Fruit fly (Drosophila melanogaster) whole organism, embryonic: ENCODE results near the gene AP-1mu.

Experiments used
- CG10209 ChIP-seq: fragments of 200-800 bp; sonication (Bioruptor generic); optimal IDR thresholded peaks from 3 replicates; lab custom pipeline; 2017; ENCODE audit warnings: missing biosample characterization, mild to moderate bottlenecking, missing genetic modification characterization, missing genetic modification reagents
- CG13775 ChIP-seq: fragments of 200-800 bp; sonication (Bioruptor generic); optimal IDR thresholded peaks from 3 replicates; lab custom pipeline; 2017; ENCODE audit warnings: missing biosample characterization, mild to moderate bottlenecking, missing genetic modification characterization
- CG13894 ChIP-seq: fragments of 200-800 bp; sonication (Bioruptor generic); optimal IDR thresholded peaks from 3 replicates; lab custom pipeline; 2018; ENCODE audit warnings: missing biosample characterization, mild to moderate bottlenecking, missing genetic modification characterization, moderate library complexity
- CG14667 ChIP-seq: fragments of 200-800 bp; sonication (Bioruptor generic); IDR thresholded peaks from 2 replicates; pipeline ENCODE4 v1.3.6; 2022; ENCODE audit warnings: missing biosample characterization, missing genetic modification characterization
- CG14860 ChIP-seq: fragments of 200-800 bp; sonication (Bioruptor generic); IDR thresholded peaks from 3 replicates; pipeline ENCODE4 v1.3.6; 2022; ENCODE audit warnings: missing biosample characterization, missing genetic modification characterization; ENCODE audit not compliant: partially characterized antibody
- CG15514 ChIP-seq: fragments of 200-800 bp; sonication (Bioruptor generic); optimal IDR thresholded peaks from 3 replicates; lab custom pipeline; 2017; ENCODE audit warnings: missing biosample characterization, missing genetic modification characterization, mild to moderate bottlenecking, moderate library complexity, missing genetic modification reagents
- CG15601 ChIP-seq: fragments of 200-800 bp; sonication (Bioruptor generic); optimal IDR thresholded peaks from 3 replicates; lab custom pipeline; 2019; ENCODE audit warnings: missing biosample characterization, mild to moderate bottlenecking, missing genetic modification characterization, moderate library complexity
- CG16863 ChIP-seq: fragments of 200-800 bp; sonication (Bioruptor generic); optimal IDR thresholded peaks from 3 replicates; lab custom pipeline; 2016; ENCODE audit warnings: missing biosample characterization, missing genetic modification characterization
- CG18011 ChIP-seq: fragments of 200-800 bp; sonication (Bioruptor generic); optimal IDR thresholded peaks from 2 replicates; lab custom pipeline; 2017; ENCODE audit warnings: missing biosample characterization, missing genetic modification characterization, mild to moderate bottlenecking, moderate library complexity, missing genotype
- CG1832 ChIP-seq: fragments of 200-800 bp; sonication (Bioruptor generic); optimal IDR thresholded peaks from 2 replicates; lab custom pipeline; 2017; ENCODE audit warnings: missing biosample characterization, mild to moderate bottlenecking, missing genetic modification characterization, inconsistent platforms
- CG2116 ChIP-seq: fragments of 200-800 bp; sonication (Bioruptor generic); optimal IDR thresholded peaks from 3 replicates; lab custom pipeline; 2018; ENCODE audit warnings: missing biosample characterization, mild to moderate bottlenecking, missing genetic modification characterization
- CG31441 ChIP-seq: fragments of 200-800 bp; sonication (Bioruptor generic); IDR thresholded peaks from 2 replicates; pipeline ENCODE4 v1.3.6; 2022; ENCODE audit warnings: missing biosample characterization, missing genetic modification characterization
- CG34224 ChIP-seq: fragments of 200-800 bp; sonication (Bioruptor generic); IDR thresholded peaks from 3 replicates; pipeline ENCODE4 v1.3.6; 2022; ENCODE audit warnings: missing biosample characterization, missing genetic modification characterization; ENCODE audit not compliant: partially characterized antibody
- CG42726 ChIP-seq: fragments of 200-800 bp; sonication (Bioruptor generic); IDR thresholded peaks from 2 replicates; pipeline ENCODE4 v1.3.6; 2022; ENCODE audit warnings: missing biosample characterization, missing genetic modification characterization; ENCODE audit not compliant: partially characterized antibody
- CG4328 ChIP-seq: fragments of 200-800 bp; sonication (Bioruptor generic); optimal IDR thresholded peaks from 3 replicates; lab custom pipeline; 2017; ENCODE audit warnings: missing biosample characterization, missing genetic modification reagents, missing genetic modification characterization
- CG5245 ChIP-seq: fragments of 200-800 bp; sonication (Bioruptor generic); optimal IDR thresholded peaks from 3 replicates; lab custom pipeline; 2016; ENCODE audit warnings: missing biosample characterization, missing genetic modification characterization
- CG6791 ChIP-seq: fragments of 200-800 bp; sonication (Bioruptor generic); IDR thresholded peaks from 3 replicates; pipeline ENCODE4 v1.3.6; 2022; ENCODE audit warnings: missing biosample characterization, missing genetic modification characterization; ENCODE audit not compliant: partially characterized antibody
- CG6813 ChIP-seq: fragments of 200-800 bp; sonication (Bioruptor generic); optimal IDR thresholded peaks from 2 replicates; lab custom pipeline; 2017; ENCODE audit warnings: missing biosample characterization, missing genetic modification characterization, mild to moderate bottlenecking, moderate library complexity, missing genetic modification reagents
- CG6854 ChIP-seq: fragments of 200-800 bp; sonication (Bioruptor generic); optimal IDR thresholded peaks from 3 replicates; lab custom pipeline; 2017; ENCODE audit warnings: missing biosample characterization, mild to moderate bottlenecking, missing genetic modification characterization
- CG8089 ChIP-seq: fragments of 200-800 bp; sonication (Bioruptor generic); optimal IDR thresholded peaks from 3 replicates; lab custom pipeline; 2016; ENCODE audit warnings: missing biosample characterization, missing genetic modification characterization
- CG8924 ChIP-seq: fragments of 200-800 bp; optimal IDR thresholded peaks from 3 replicates; lab custom pipeline; 2019; ENCODE audit warnings: missing biosample characterization, mild to moderate bottlenecking, missing genetic modification characterization, moderate library complexity
- D19B ChIP-seq: fragments of 200-800 bp; sonication (Bioruptor generic); optimal IDR thresholded peaks from 2 replicates; lab custom pipeline; 2017; ENCODE audit warnings: missing biosample characterization, mild to moderate bottlenecking, missing genetic modification characterization
- H15 ChIP-seq: fragments of 200-800 bp; sonication (Bioruptor generic); IDR thresholded peaks from 3 replicates; pipeline ENCODE4 v1.3.6; 2022; ENCODE audit warnings: missing biosample characterization, missing genetic modification characterization
- HHEX ChIP-seq: fragments of 200-800 bp; sonication (Bioruptor generic); optimal IDR thresholded peaks from 3 replicates; lab custom pipeline; 2017; ENCODE audit warnings: missing biosample characterization, mild to moderate bottlenecking, missing genetic modification characterization, missing genetic modification reagents
- HLH4C ChIP-seq: fragments of 200-800 bp; sonication (Bioruptor generic); IDR thresholded peaks from 3 replicates; pipeline ENCODE4 v1.3.6; 2022; ENCODE audit warnings: missing biosample characterization, missing genetic modification characterization; ENCODE audit not compliant: partially characterized antibody
- HLHmδ ChIP-seq: fragments of 200-800 bp; sonication (Bioruptor generic); optimal IDR thresholded peaks from 2 replicates; lab custom pipeline; 2018; ENCODE audit warnings: missing biosample characterization, mild to moderate bottlenecking, missing genetic modification characterization, moderate library complexity
- Hmx ChIP-seq: fragments of 200-800 bp; sonication (Bioruptor generic); optimal IDR thresholded peaks from 2 replicates; lab custom pipeline; 2016; ENCODE audit warnings: missing biosample characterization, missing genetic modification characterization
- Rfx ChIP-seq: fragments of 200-800 bp; sonication (Bioruptor generic); IDR thresholded peaks from 2 replicates; pipeline ENCODE4 v1.3.6; 2022; ENCODE audit warnings: missing biosample characterization, missing genetic modification characterization
- al ChIP-seq: fragments of 200-800 bp; sonication (Bioruptor generic); IDR thresholded peaks from 2 replicates; pipeline ENCODE4 v1.3.6; 2022; ENCODE audit warnings: missing biosample characterization, missing genetic modification characterization
- chm ChIP-seq: fragments of 200-800 bp; sonication (Bioruptor generic); IDR thresholded peaks from 2 replicates; pipeline ENCODE4 v1.3.6; 2022; ENCODE audit warnings: missing biosample characterization, missing genetic modification characterization
- eyg ChIP-seq: fragments of 200-800 bp; sonication (Bioruptor generic); optimal IDR thresholded peaks from 3 replicates; lab custom pipeline; 2016; ENCODE audit warnings: missing biosample characterization, missing genetic modification characterization
- fd96Cb ChIP-seq: fragments of 200-800 bp; sonication (Bioruptor generic); optimal IDR thresholded peaks from 2 replicates; lab custom pipeline; 2018; ENCODE audit warnings: missing biosample characterization, mild to moderate bottlenecking, missing genetic modification characterization, moderate library complexity
- gcm ChIP-seq: fragments of 200-800 bp; sonication (Bioruptor generic); optimal IDR thresholded peaks from 2 replicates; lab custom pipeline; 2019; ENCODE audit warnings: missing biosample characterization, mild to moderate bottlenecking, missing genetic modification characterization, moderate library complexity
- hbn ChIP-seq: fragments of 200-800 bp; sonication (Bioruptor generic); IDR thresholded peaks from 2 replicates; pipeline ENCODE4 v1.3.6; 2022; ENCODE audit warnings: missing biosample characterization, missing genetic modification characterization; ENCODE audit not compliant: partially characterized antibody
- lola ChIP-seq, 3 experiments: fragments of >200 bp in 2 of 3; fragments of 200-800 bp in 1 of 3; sonication (Bioruptor generic) in 1 of 3; optimal IDR thresholded peaks; 2 replicates each; lab custom pipeline; 2017 to 2019; ENCODE audit warnings: missing biosample characterization in 3 of 3, missing genetic modification characterization in 3 of 3, mild to moderate bottlenecking in 1 of 3, moderate library complexity in 1 of 3
- lov ChIP-seq, 2 experiments: fragments of 200-800 bp in 1 of 2; fragments of >200 bp in 1 of 2; sonication (Bioruptor generic) in 1 of 2; IDR thresholded peaks in 1 of 2; optimal IDR thresholded peaks in 1 of 2; 2 replicates in 1 of 2; 3 replicates in 1 of 2; pipeline versions ENCODE4 v1.3.6 to Lab custom; 2017 to 2022; ENCODE audit warnings: missing biosample characterization in 1 of 2, missing genetic modification characterization in 1 of 2
- mam ChIP-seq: fragments of 200-800 bp; sonication (Bioruptor generic); optimal IDR thresholded peaks from 3 replicates; lab custom pipeline; 2016; ENCODE audit warnings: missing biosample characterization, missing genetic modification characterization
- nerfin-2 ChIP-seq: fragments of 200-800 bp; sonication (Bioruptor generic); IDR thresholded peaks from 2 replicates; pipeline ENCODE4 v1.3.6; 2022; ENCODE audit warnings: missing biosample characterization, missing genetic modification characterization; ENCODE audit not compliant: partially characterized antibody
- prd ChIP-seq, 3 experiments: fragments of >200 bp in 2 of 3; fragments of 200-800 bp in 1 of 3; sonication (Bioruptor generic) in 1 of 3; optimal IDR thresholded peaks in 2 of 3; IDR thresholded peaks in 1 of 3; 2 replicates in 2 of 3; 3 replicates in 1 of 3; pipeline versions ENCODE4 v1.3.6 to Lab custom; 2017 to 2022; ENCODE audit warnings: missing biosample characterization in 1 of 3, missing genetic modification characterization in 1 of 3
- psq ChIP-seq: fragments of 200-800 bp; sonication (Bioruptor generic); optimal IDR thresholded peaks from 2 replicates; lab custom pipeline; 2017; ENCODE audit warnings: missing biosample characterization, missing genetic modification characterization
- salm ChIP-seq: fragments of 200-800 bp; sonication (Bioruptor generic); optimal IDR thresholded peaks from 2 replicates; lab custom pipeline; 2018; ENCODE audit warnings: missing biosample characterization, mild to moderate bottlenecking, missing genetic modification characterization
- sc ChIP-seq, 3 experiments: fragments of >200 bp in 2 of 3; fragments of 200-800 bp in 1 of 3; sonication (Bioruptor generic) in 1 of 3; optimal IDR thresholded peaks; 2 replicates in 2 of 3; 3 replicates in 1 of 3; lab custom pipeline; 2017; ENCODE audit warnings: mild to moderate bottlenecking in 1 of 3, missing biosample characterization in 1 of 3, missing genetic modification characterization in 1 of 3, missing genetic modification reagents in 1 of 3
- sna ChIP-seq: fragments of 200-800 bp; sonication (Bioruptor generic); IDR thresholded peaks from 2 replicates; pipeline ENCODE4 v1.3.6; 2022; ENCODE audit warnings: missing biosample characterization, missing genetic modification characterization; ENCODE audit not compliant: partially characterized antibody
- tgo ChIP-seq: fragments of 200-800 bp; sonication (Bioruptor generic); IDR thresholded peaks from 3 replicates; pipeline ENCODE4 v1.3.6; 2022; ENCODE audit warnings: missing biosample characterization, missing genetic modification characterization
- tll ChIP-seq, 2 experiments: fragments of 200-800 bp in 1 of 2; fragments of >200 bp in 1 of 2; sonication (Bioruptor generic) in 1 of 2; optimal IDR thresholded peaks; 2 replicates each; lab custom pipeline; 2017 to 2019; ENCODE audit warnings: missing biosample characterization in 2 of 2, missing genetic modification characterization in 2 of 2, mild to moderate bottlenecking in 1 of 2, moderate library complexity in 1 of 2
- zfh1 ChIP-seq: fragments of 200-800 bp; sonication (Bioruptor generic); IDR thresholded peaks from 3 replicates; pipeline ENCODE4 v1.3.6; 2022; ENCODE audit warnings: missing biosample characterization, missing genetic modification characterization

Gene AP-1mu

dm6 chr3R:9586663-9587248 lies 27.4 kb upstream of the AP-1mu start, which contains the start of gene P58IPK (continued):
- TF ChIP-seq CG42726 (GFP tag; lab: Robert Waterston, UW) (peak; percentile 96), zfh1 (peak; percentile 75; the same call in 2 of the 3 replicates), CG14860 (GFP tag; lab: Robert Waterston, UW) (peak; percentile 88), salm (no peak), sna (GFP tag; lab: Robert Waterston, UW) (peak; percentile 92), sc (optimal IDR thresholded peaks at IDR 0.05; lab: Kevin White, UChicago) (no peak), sc (GFP tag; optimal IDR thresholded peaks at IDR 0.05; lab: Kevin White, UChicago) (no peak), CG6791 (GFP tag; lab: Robert Waterston, UW) (peak; percentile 96), CG13775 (peak; percentile 36), CG10209 (GFP tag; lab: Kevin White, UChicago) (peak; percentile 32), Rfx (peak; percentile 89), CG14667 (GFP tag; lab: Robert Waterston, UW) (peak; percentile 56), D19B (GFP tag; lab: Kevin White, UChicago) (no peak), HLH4C (GFP tag; lab: Robert Waterston, UW) (peak; percentile 89), CG15601 (tag; lab: Kevin White, UChicago) (peak; percentile 46), CG34224 (GFP tag; lab: Robert Waterston, UW) (peak; percentile 92), gcm (no peak), CG2116 (peak; percentile 90), Hmx (GFP tag; lab: Kevin White, UChicago) (no peak), CG16863 (peak; percentile 45), HHEX (GFP tag; lab: Kevin White, UChicago) (peak; percentile 37), nerfin-2 (GFP tag; lab: Robert Waterston, UW) (peak; percentile 74), CG6813 (GFP tag; lab: Kevin White, UChicago) (no peak), tgo (GFP tag; lab: Robert Waterston, UW) (peak; percentile 52), al (peak; percentile 52), tll (GFP tag; optimal IDR thresholded peaks at IDR 0.05; lab: Kevin White, UChicago) (no peak), CG18011 (GFP tag; lab: Kevin White, UChicago) (peak; percentile 65), lola (GFP tag; optimal IDR thresholded peaks at IDR 0.05; lab: Kevin White, UChicago) (peak in 1 of 3 experiments; percentile 46), CG15514 (GFP tag; lab: Kevin White, UChicago) (peak; percentile 98), eyg (peak; percentile 42), CG8924 (tag; lab: Kevin White, UChicago) (peak; percentile 60), CG1832 (GFP tag; lab: Kevin White, UChicago) (no peak), psq (GFP tag; lab: Kevin White, UChicago) (no peak), hbn (GFP tag; lab: Robert Waterston, UW) (peak; percentile 88), lov (optimal IDR thresholded peaks at IDR 0.05; lab: Kevin White, UChicago) (no peak), lov (GFP tag; IDR thresholded peaks at IDR 0.05; lab: Robert Waterston, UW) (0 out of 3 replicates have a peak, but pooled peaks have one; percentile 37), CG13894 (peak; percentile 77), mam (GFP tag; lab: Kevin White, UChicago) (peak; percentile 85), fd96Cb (peak; percentile 9), CG5245 (GFP tag; lab: Kevin White, UChicago) (peak; percentile 30), HLHmδ (no peak), chm (GFP tag; lab: Robert Waterston, UW) (no peak; the same call in 1 of the 2 replicates), CG31441 (GFP tag; lab: Robert Waterston, UW) (peak; percentile 94), CG8089 (GFP tag; lab: Kevin White, UChicago) (no peak), prd (optimal IDR thresholded peaks at IDR 0.05; lab: Kevin White, UChicago) (no peak), prd (GFP tag; IDR thresholded peaks at IDR 0.05; lab: Robert Waterston, UW) (peak; percentile 73), CG6854 (no peak), H15 (peak; percentile 45; the same call in 1 of the 3 replicates), CG4328 (GFP tag; lab: Kevin White, UChicago) (no peak)
